Fruit fly (Drosophila melanogaster) whole organism: Measurements from ENCODE around the gene CG45095.

ENCODE experiments used
- CG8478 ChIP-seq: fragments of >200 bp; optimal IDR thresholded peaks from 2 replicates; lab custom pipeline; 2018; ENCODE audit warnings: inconsistent platforms
- Dll ChIP-seq: fragments of >200 bp; optimal IDR thresholded peaks from 2 replicates; lab custom pipeline; 2017
- EcR ChIP-seq, 2 experiments: fragments of >200 bp; optimal IDR thresholded peaks; 2 replicates each; lab custom pipeline; 2017; ENCODE audit warnings: missing biosample characterization in 2 of 2, missing genetic modification characterization in 2 of 2, missing genetic modification reagents in 2 of 2
- pan ChIP-seq: fragments of >200 bp; optimal IDR thresholded peaks from 2 replicates; lab custom pipeline; 2017
- psq ChIP-seq: fragments of >200 bp; optimal IDR thresholded peaks from 2 replicates; lab custom pipeline; 2017
- usp ChIP-seq: fragments of >200 bp; optimal IDR thresholded peaks from 2 replicates; lab custom pipeline; 2017; ENCODE audit warnings: missing biosample characterization, missing genetic modification characterization, mixed read lengths

The CG45095 gene

dm6 chr3R:25102253-25102652 lies at the start of gene CG45095:
CG45095 (plus strand) TSS chr3R:25102553.
- TF ChIP-seq Dll (lab: Kevin White, UChicago): no peak
- no peak for TF ChIP-seq psq (lab: Kevin White, UChicago)
- no peak for TF ChIP-seq pan (lab: Kevin White, UChicago)
- TF ChIP-seq CG8478: no peak

dm6 chr3R:25054451-25055188 lies 47.7 kb upstream of the CG45095 start, which contains the start of gene CG31109:
CG31109 (minus strand) TSS chr3R:25054653.
- TF ChIP-seq Dll (lab: Kevin White, UChicago) (no peak), usp (GFP tag; lab: Kevin White, UChicago) (no peak), EcR (GFP tag; optimal IDR thresholded peaks at IDR 0.05; lab: Kevin White, UChicago) (no peak), CG8478 (no peak), psq (lab: Kevin White, UChicago) (no peak), pan (lab: Kevin White, UChicago) (no peak)

- TF ChIP-seq Dll (lab: Kevin White, UChicago) (no peak), CG8478 (no peak), EcR (GFP tag; optimal IDR thresholded peaks at IDR 0.05; lab: Kevin White, UChicago) (no peak), psq (lab: Kevin White, UChicago) (no peak), usp (GFP tag; lab: Kevin White, UChicago) (no peak)
These were observed 46.3 kb upstream of the CG45095 start, which contains the start of the genes CG31111 and stac for dm6 chr3R:25056016-25056415. CG31111 (minus strand) TSS chr3R:25056177. stac (plus strand) TSS chr3R:25056286.

dm6 chr3R:25056488-25057157 lies 45.7 kb upstream of the CG45095 start:
- TF ChIP-seq Dll (lab: Kevin White, UChicago) (no peak), psq (lab: Kevin White, UChicago) (no peak), pan (lab: Kevin White, UChicago) (no peak), CG8478 (no peak), EcR (GFP tag; optimal IDR thresholded peaks at IDR 0.05; lab: Kevin White, UChicago) (no peak), usp (GFP tag; lab: Kevin White, UChicago) (no peak)

dm6 chr3R:25060462-25060861 lies 41.9 kb upstream of the CG45095 start:
- TF ChIP-seq usp (GFP tag; lab: Kevin White, UChicago) (no peak), Dll (lab: Kevin White, UChicago) (no peak), CG8478 (no peak), psq (lab: Kevin White, UChicago) (no peak), EcR (GFP tag; optimal IDR thresholded peaks at IDR 0.05; lab: Kevin White, UChicago) (no peak), pan (lab: Kevin White, UChicago) (no peak)

dm6 chr3R:25064907-25065841 lies 37.2 kb upstream of the CG45095 start, which contains the start of the genes veli and PQBP1:
veli (minus strand) TSS chr3R:25065591.
PQBP1 (plus strand) TSS chr3R:25065791.
- no peak for TF ChIP-seq usp (GFP tag; lab: Kevin White, UChicago)
- TF ChIP-seq pan (lab: Kevin White, UChicago): no peak
- no peak for TF ChIP-seq Dll (lab: Kevin White, UChicago)
- no peak for TF ChIP-seq psq (lab: Kevin White, UChicago)
- TF ChIP-seq CG8478: no peak
- TF ChIP-seq EcR (GFP tag; optimal IDR thresholded peaks at IDR 0.05; lab: Kevin White, UChicago): no peak

dm6 chr3R:25066856-25067255 lies 35.5 kb upstream of the CG45095 start:
- no peak for TF ChIP-seq Dll (lab: Kevin White, UChicago)
- TF ChIP-seq CG8478: no peak
- no peak for TF ChIP-seq psq (lab: Kevin White, UChicago)
- TF ChIP-seq pan (lab: Kevin White, UChicago): no peak
- TF ChIP-seq EcR (GFP tag; optimal IDR thresholded peaks at IDR 0.05; lab: Kevin White, UChicago): no peak
- no peak for TF ChIP-seq usp (GFP tag; lab: Kevin White, UChicago)

- TF ChIP-seq pan (lab: Kevin White, UChicago): no peak
- TF ChIP-seq Dll (lab: Kevin White, UChicago): no peak
- no peak for TF ChIP-seq psq (lab: Kevin White, UChicago)
- TF ChIP-seq usp (GFP tag; lab: Kevin White, UChicago): no peak
- no peak for TF ChIP-seq CG8478
- TF ChIP-seq EcR (GFP tag; optimal IDR thresholded peaks at IDR 0.05; lab: Kevin White, UChicago): no peak
These were observed 32.8 kb upstream of the CG45095 start, which contains the start of the genes Stt3B and CG11839 for dm6 chr3R:25069569-25069968. Stt3B (minus strand) TSS chr3R:25069637. CG11839 (plus strand) TSS chr3R:25069927.

- no peak for TF ChIP-seq EcR (GFP tag; optimal IDR thresholded peaks at IDR 0.05; lab: Kevin White, UChicago)
- TF ChIP-seq usp (GFP tag; lab: Kevin White, UChicago): no peak
- TF ChIP-seq psq (lab: Kevin White, UChicago): no peak
- TF ChIP-seq pan (lab: Kevin White, UChicago): no peak
- no peak for TF ChIP-seq Dll (lab: Kevin White, UChicago)
- no peak for TF ChIP-seq CG8478
These were observed 31.5 kb upstream of the CG45095 start, which contains the start of gene CG11836 for dm6 chr3R:25070871-25071270. CG11836 (plus strand) TSS chr3R:25071126.

dm6 chr3R:25074558-25074964 lies 27.8 kb upstream of the CG45095 start, which contains the start of the genes shams and CG11920:
shams (minus strand) TSS chr3R:25074607.
CG11920 (plus strand) TSS chr3R:25074877.
- TF ChIP-seq CG8478 (no peak), pan (lab: Kevin White, UChicago) (no peak), usp (GFP tag; lab: Kevin White, UChicago) (no peak), Dll (lab: Kevin White, UChicago) (no peak), psq (lab: Kevin White, UChicago) (no peak), EcR (GFP tag; optimal IDR thresholded peaks at IDR 0.05; lab: Kevin White, UChicago) (no peak)
